Worm (Caenorhabditis elegans): Measurements from ENCODE around the gene C04E6.7.

C04E6.7 gene

ce11 chrV:5843415-5844337 lies 49.4 kb upstream of the C04E6.7 start (continued):
- no peak for TF ChIP-seq lin-39 (tag; optimal IDR thresholded peaks at IDR 0.05)
- no peak for TF ChIP-seq dpl-1 (GFP tag; optimal IDR thresholded peaks at IDR 0.05)
- TF ChIP-seq nhr-42 (GFP tag; IDR thresholded peaks at IDR 0.05) = 0 out of 2 replicates have a peak, but pooled peaks have one; percentile 30
- no peak for TF ChIP-seq daf-16 (GFP tag; optimal IDR thresholded peaks at IDR 0.05)
- TF ChIP-seq daf-16 (tag; optimal IDR thresholded peaks at IDR 0.05) = peak; percentile 72
- TF ChIP-seq php-3 (GFP tag; IDR thresholded peaks at IDR 0.05) = peak; percentile 68
- TF ChIP-seq snpc-1.2 (GFP tag; IDR thresholded peaks at IDR 0.05) = no peak; the same call in 1 of the 2 replicates
- TF ChIP-seq nhr-28 (tag; optimal IDR thresholded peaks at IDR 0.05) = peak; percentile 91
- no peak for TF ChIP-seq rbr-2 (tag; optimal IDR thresholded peaks at IDR 0.05)
- TF ChIP-seq zip-11 (GFP tag; IDR thresholded peaks at IDR 0.05) = no peak
- TF ChIP-seq dmd-6 (GFP tag; IDR thresholded peaks at IDR 0.05) = peak; percentile 78
- TF ChIP-seq madf-5 (GFP tag; IDR thresholded peaks at IDR 0.05) = no peak
- peak; percentile 16 for TF ChIP-seq ama-1 (optimal IDR thresholded peaks at IDR 0.05)
- TF ChIP-seq ces-1 (GFP tag; optimal IDR thresholded peaks at IDR 0.05) = no peak
- no peak for TF ChIP-seq zag-1 (tag; optimal IDR thresholded peaks at IDR 0.05)
- TF ChIP-seq ceh-44 (GFP tag; IDR thresholded peaks at IDR 0.05) = no peak
- TF ChIP-seq dmd-9 (GFP tag; IDR thresholded peaks at IDR 0.05) = no peak

- TF ChIP-seq unc-130 (GFP tag; optimal IDR thresholded peaks at IDR 0.05) = no peak
- no peak for TF ChIP-seq nhr-76 (tag; optimal IDR thresholded peaks at IDR 0.05)
- no peak for TF ChIP-seq skn-1 (tag; optimal IDR thresholded peaks at IDR 0.05)
- peak; percentile 86 for TF ChIP-seq dve-1 (tag; optimal IDR thresholded peaks at IDR 0.05; ENCODE audit: insufficient read depth)
- TF ChIP-seq mdt-29 (GFP tag; IDR thresholded peaks at IDR 0.05) = peak; percentile 67; the same call in 1 of the 2 replicates
- TF ChIP-seq Y48G9A.11 (GFP tag; IDR thresholded peaks at IDR 0.05) = no peak
- no peak for TF ChIP-seq aly-2 (tag; optimal IDR thresholded peaks at IDR 0.05)
- TF ChIP-seq gei-8 (GFP tag; optimal IDR thresholded peaks at IDR 0.05) = no peak
- TF ChIP-seq ZK546.5 (tag; optimal IDR thresholded peaks at IDR 0.05) = no peak
- peak; percentile 64; the same call in 1 of the 2 replicates for TF ChIP-seq mxl-2 (GFP tag; conservative IDR thresholded peaks at IDR 0.05)
- TF ChIP-seq zag-1 (tag; optimal IDR thresholded peaks at IDR 0.05) = no peak
- TF ChIP-seq T20F7.1 (GFP tag; optimal IDR thresholded peaks at IDR 0.05) = peak; percentile 59
- no peak for TF ChIP-seq arid-1 (GFP tag; conservative IDR thresholded peaks at IDR 0.05)
- TF ChIP-seq ceh-20 (GFP tag; IDR thresholded peaks at IDR 0.05) = peak; percentile 79; the same call in 1 of the 2 replicates
- TF ChIP-seq egl-27 (tag; optimal IDR thresholded peaks at IDR 0.05) = no peak
- no peak for TF ChIP-seq ZK337.2 (GFP tag; IDR thresholded peaks at IDR 0.05)
- no peak for TF ChIP-seq F44E2.7 (GFP tag; IDR thresholded peaks at IDR 0.05)
- TF ChIP-seq lin-38 (GFP tag; IDR thresholded peaks at IDR 0.05) = no peak; the same call in none of the 2 replicates
- TF ChIP-seq ces-1 (GFP tag; optimal IDR thresholded peaks at IDR 0.05) = no peak
- TF ChIP-seq F10B5.3 (tag; optimal IDR thresholded peaks at IDR 0.05) = no peak
- TF ChIP-seq fkh-10 (GFP tag; optimal IDR thresholded peaks at IDR 0.05) = no peak
- peak; percentile 8; the same call in 1 of the 2 replicates for TF ChIP-seq zfp-3 (GFP tag; conservative IDR thresholded peaks at IDR 0.05)
- no peak for TF ChIP-seq ceh-82 (tag; optimal IDR thresholded peaks at IDR 0.05)
- peak in 1 of 2 experiments; percentile 18 for TF ChIP-seq hif-1 (tag; optimal IDR thresholded peaks at IDR 0.05)
- no peak for TF ChIP-seq F49E8.2 (tag; optimal IDR thresholded peaks at IDR 0.05; ENCODE audit: borderline replicate concordance)
- TF ChIP-seq lim-7 (GFP tag; IDR thresholded peaks at IDR 0.05) = no peak
- peak; percentile 80 for TF ChIP-seq dmd-6 (GFP tag; IDR thresholded peaks at IDR 0.05)
- TF ChIP-seq madf-9 (GFP tag; conservative IDR thresholded peaks at IDR 0.05) = 0 out of 2 replicates have a peak, but pooled peaks have one; percentile 13
- TF ChIP-seq nhr-6 (tag; optimal IDR thresholded peaks at IDR 0.05) = no peak
- peak; percentile 98 for TF ChIP-seq nhr-28 (tag; optimal IDR thresholded peaks at IDR 0.05)
- no peak for TF ChIP-seq spr-3 (GFP tag; optimal IDR thresholded peaks at IDR 0.05)
- peak; percentile 43 for TF ChIP-seq dpl-1 (GFP tag; optimal IDR thresholded peaks at IDR 0.05)
- TF ChIP-seq tra-1 (GFP tag; IDR thresholded peaks at IDR 0.05) = 0 out of 2 replicates have a peak, but pooled peaks have one; percentile 30
- no peak for TF ChIP-seq daf-19 (GFP tag; conservative IDR thresholded peaks at IDR 0.05)
- no peak for TF ChIP-seq pqm-1 (tag; optimal IDR thresholded peaks at IDR 0.05)
- TF ChIP-seq unc-39 (tag; optimal IDR thresholded peaks at IDR 0.05) = no peak
Measured at ce11 chrV:5844349-5844760, 48.8 kb upstream of the C04E6.7 start.
